Worm (Caenorhabditis elegans): ENCODE data around the gene dhcr-7.

DNA sequence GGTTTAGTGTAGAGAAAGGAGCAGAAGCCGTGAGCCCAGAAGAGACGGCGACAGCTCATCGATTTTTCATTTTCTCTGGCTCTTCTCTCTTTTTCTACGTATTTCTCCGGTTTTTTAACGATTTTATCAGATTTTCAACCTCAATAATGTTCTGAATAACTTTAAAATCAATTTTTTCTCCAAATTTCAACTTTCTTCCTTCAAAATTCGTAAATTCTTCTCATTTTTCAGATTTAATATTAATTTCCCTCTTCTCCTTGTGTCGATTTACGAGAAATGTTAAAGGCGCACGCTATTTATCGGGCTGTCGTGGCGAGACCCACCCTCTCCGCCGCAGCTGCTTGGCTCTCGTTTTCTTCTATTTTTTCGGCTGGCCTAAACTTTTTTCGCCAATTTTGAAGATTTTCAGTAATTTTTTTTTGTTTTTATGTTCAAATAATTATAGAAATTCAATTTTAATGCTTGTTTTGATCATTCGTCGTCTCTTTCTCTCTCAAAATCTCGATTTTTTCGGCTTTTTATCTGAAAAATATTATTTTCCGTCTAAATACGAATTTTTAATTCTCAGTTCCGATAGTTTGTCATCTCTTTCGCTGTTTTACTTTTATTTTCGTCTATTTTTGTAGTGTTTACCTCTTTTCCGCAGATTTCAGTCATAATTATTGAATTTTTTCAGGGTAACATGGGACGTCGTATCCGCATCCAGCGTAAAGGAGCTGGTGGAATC, 6.0 kb downstream of the dhcr-7 start, which contains the start of the genes calf-1 and rpl-2:
- no peak for TF ChIP-seq nhr-77 (tag; optimal IDR thresholded peaks at IDR 0.05)
- TF ChIP-seq nhr-76 (tag; optimal IDR thresholded peaks at IDR 0.05): no peak
- no peak for TF ChIP-seq skn-1 (tag; optimal IDR thresholded peaks at IDR 0.05)
- TF ChIP-seq aly-2 (tag; optimal IDR thresholded peaks at IDR 0.05): no peak
- TF ChIP-seq elt-3 (tag; optimal IDR thresholded peaks at IDR 0.05): no peak
- TF ChIP-seq nhr-12 (tag; optimal IDR thresholded peaks at IDR 0.05): no peak
- no peak for TF ChIP-seq ztf-4 (tag; optimal IDR thresholded peaks at IDR 0.05)

Measured in whole organism, L3 larva.